Worm (Caenorhabditis elegans): ENCODE measurements around the gene F11G11.4.

F11G11.4 gene

DNA sequence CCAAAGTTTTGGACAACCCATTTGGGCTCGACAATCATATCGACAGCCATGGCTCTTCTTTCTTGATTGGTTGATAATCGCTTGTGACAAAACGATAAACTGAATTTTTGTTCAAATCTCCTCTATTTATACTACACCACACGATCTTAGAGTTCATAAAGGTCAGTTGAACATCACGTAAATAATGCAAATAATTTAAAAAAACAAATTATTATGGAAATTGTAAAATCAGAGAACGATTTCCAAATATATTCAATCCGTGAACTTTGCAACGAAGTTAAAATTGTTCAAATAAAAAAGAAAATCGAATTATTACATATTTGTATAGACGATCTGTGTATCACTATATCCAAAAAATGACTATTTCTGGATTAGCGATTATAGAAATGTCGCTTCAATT is 3.0 kb downstream of the F11G11.4 start, which contains the start of the genes mpst-4 and F11G11.14:
Gene mpst-4, minus strand, starts transcription at position 101 of the 400 bp plus-strand sequence.
Gene F11G11.14, plus strand, starts transcription at position 325 of the 400 bp plus-strand sequence.
- TF ChIP-seq ets-4 (GFP tag; optimal IDR thresholded peaks at IDR 0.05) (no peak), B0336.3 (GFP tag; IDR thresholded peaks at IDR 0.05) (no peak), F57C9.4 (tag; optimal IDR thresholded peaks at IDR 0.05) (no peak), ceh-58 (GFP tag; IDR thresholded peaks at IDR 0.05) (no peak), lsl-1 (GFP tag; optimal IDR thresholded peaks at IDR 0.05) (no peak), ceh-40 (GFP tag; IDR thresholded peaks at IDR 0.05) (no peak), Y53G8AR.9 (GFP tag; conservative IDR thresholded peaks at IDR 0.05) (no peak), lin-26 (GFP tag; IDR thresholded peaks at IDR 0.05) (no peak), egl-18 (GFP tag; IDR thresholded peaks at IDR 0.05) (no peak)

DNA sequence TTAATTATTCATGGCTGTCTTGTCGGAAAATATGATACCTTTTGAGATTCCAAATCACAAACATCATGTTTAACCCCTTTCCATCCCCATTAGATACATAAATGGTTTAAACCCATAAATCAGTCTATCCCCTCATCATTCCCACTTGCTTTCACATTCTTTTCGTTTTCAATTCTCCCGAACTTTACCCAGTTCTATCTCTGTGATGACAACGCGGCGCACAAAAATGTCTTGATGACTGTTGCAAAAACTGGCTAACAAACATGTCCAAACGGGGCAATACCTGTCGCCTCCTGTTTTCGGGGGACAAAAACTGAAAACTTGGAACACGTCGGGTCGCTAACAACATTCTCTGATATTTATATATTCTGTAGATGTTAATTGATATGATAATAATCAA is 5.7 kb downstream of the F11G11.4 start:
- TF ChIP-seq ztf-26 (tag; optimal IDR thresholded peaks at IDR 0.05) (no peak), lin-54 (GFP tag; optimal IDR thresholded peaks at IDR 0.05) (no peak), B0035.1 (tag; optimal IDR thresholded peaks at IDR 0.05) (no peak), unc-62 (GFP tag; optimal IDR thresholded peaks at IDR 0.05) (no peak), ceh-79 (tag; optimal IDR thresholded peaks at IDR 0.05) (no peak), ama-1 (optimal IDR thresholded peaks at IDR 0.05) (no peak), ama-1 (GFP tag; optimal IDR thresholded peaks at IDR 0.05) (no peak), hmg-20 (GFP tag; IDR thresholded peaks at IDR 0.05) (no peak), rec-8 (tag; optimal IDR thresholded peaks at IDR 0.05) (no peak), nhr-80 (tag; optimal IDR thresholded peaks at IDR 0.05) (no peak), atf-7 (tag; optimal IDR thresholded peaks at IDR 0.05) (no peak), mes-4 (tag; optimal IDR thresholded peaks at IDR 0.05) (no peak), lag-1 (GFP tag; IDR thresholded peaks at IDR 0.05) (no peak), D2030.7 (GFP tag; IDR thresholded peaks at IDR 0.05) (no peak), aptf-2 (GFP tag; conservative IDR thresholded peaks at IDR 0.05) (no peak), nhr-90 (tag; optimal IDR thresholded peaks at IDR 0.05) (no peak)

DNA sequence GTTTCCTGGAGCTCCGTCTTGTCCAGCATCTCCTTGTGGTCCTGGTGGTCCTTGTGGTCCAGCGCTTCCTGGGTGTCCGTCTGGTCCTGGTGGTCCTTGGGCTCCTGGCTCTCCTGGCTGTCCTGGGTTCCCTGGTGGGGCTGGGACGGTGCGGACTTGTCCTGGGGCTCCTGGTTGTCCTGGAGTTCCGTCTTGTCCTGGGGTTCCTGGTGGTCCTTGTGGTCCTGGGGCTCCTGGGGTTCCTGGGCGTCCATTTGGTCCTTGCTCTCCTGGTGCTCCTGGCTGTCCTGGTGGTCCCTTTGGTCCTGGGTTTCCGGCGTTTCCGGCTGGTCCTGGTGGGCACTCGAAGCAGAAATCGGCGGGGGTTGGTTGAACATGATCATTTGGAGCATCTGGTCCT is 6.4 kb downstream of the F11G11.4 start:
- 0 out of 2 replicates have a peak, but pooled peaks have one; percentile 33 for TF ChIP-seq dox-1 (GFP tag; IDR thresholded peaks at IDR 0.05)
- peak; percentile 77 for TF ChIP-seq zfh-2 (GFP tag; conservative IDR thresholded peaks at IDR 0.05)
- 0 out of 2 replicates have a peak, but pooled peaks have one; percentile 7 for TF ChIP-seq egl-44 (GFP tag; IDR thresholded peaks at IDR 0.05)
- TF ChIP-seq ceh-58 (GFP tag; IDR thresholded peaks at IDR 0.05), result 0 out of 2 replicates have a peak, but pooled peaks have one; percentile 11
- TF ChIP-seq egrh-3 (GFP tag; IDR thresholded peaks at IDR 0.05), result peak; percentile 91

DNA sequence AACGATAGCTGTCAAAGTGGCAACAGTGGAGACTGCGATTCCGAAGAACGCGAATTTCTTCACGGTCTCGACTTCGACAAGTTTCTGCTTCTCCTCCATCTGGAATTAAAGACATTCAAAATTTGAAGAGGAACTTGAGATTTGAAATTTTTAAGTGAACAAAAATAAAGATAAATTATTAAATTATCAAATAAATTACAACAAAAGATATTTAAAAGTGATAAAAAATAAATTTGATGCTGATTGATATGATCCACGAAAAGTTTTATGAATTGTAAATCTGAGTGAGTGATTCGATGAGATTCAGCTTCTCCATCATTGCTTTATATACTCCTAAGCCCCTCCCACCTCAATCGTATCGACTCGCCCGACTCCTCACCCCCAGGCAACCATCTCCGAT is 7.1 kb downstream of the F11G11.4 start, which contains the start of gene col-17:
Gene col-17, minus strand, starts transcription at position 101 of the 400 bp plus-strand sequence.
- TF ChIP-seq fkh-3 (tag; optimal IDR thresholded peaks at IDR 0.05) (no peak), lin-54 (GFP tag; optimal IDR thresholded peaks at IDR 0.05) (no peak), atf-7 (tag; optimal IDR thresholded peaks at IDR 0.05) (no peak), hmg-1.2 (GFP tag; IDR thresholded peaks at IDR 0.05) (no peak), D2030.7 (GFP tag; IDR thresholded peaks at IDR 0.05) (no peak), lir-1 (GFP tag; conservative IDR thresholded peaks at IDR 0.05) (no peak), hmg-20 (GFP tag; IDR thresholded peaks at IDR 0.05) (no peak)

DNA sequence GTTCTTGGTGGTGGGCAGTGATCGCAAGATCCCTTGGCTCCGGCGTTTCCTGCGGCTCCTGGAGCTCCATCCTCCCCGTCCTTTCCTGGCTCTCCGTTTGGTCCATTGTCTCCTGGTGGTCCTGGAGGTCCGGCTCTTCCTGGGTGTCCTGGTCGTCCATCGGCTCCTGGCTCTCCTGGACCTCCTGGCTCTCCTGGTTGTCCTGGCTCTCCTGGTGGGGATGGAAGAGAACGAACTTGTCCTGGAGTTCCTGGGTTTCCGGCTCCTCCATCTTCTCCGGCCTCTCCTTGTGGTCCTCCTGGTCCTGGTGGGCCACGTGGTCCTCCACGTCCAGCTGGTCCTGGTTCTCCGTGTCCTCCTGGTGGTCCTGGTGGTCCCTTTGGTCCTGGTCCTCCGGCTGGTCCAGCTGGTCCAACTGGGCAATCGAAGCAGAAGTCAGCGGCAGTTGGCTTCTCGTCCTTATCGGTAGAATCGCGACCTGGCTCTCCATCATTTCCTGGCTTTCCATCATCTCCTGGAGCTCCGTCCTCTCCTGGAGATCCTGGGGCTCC is 9.5 kb downstream of the F11G11.4 start:
- no peak for TF ChIP-seq attf-6 (GFP tag; IDR thresholded peaks at IDR 0.05)
- 0 out of 2 replicates have a peak, but pooled peaks have one; percentile 32 for TF ChIP-seq lin-26 (GFP tag; IDR thresholded peaks at IDR 0.05)
- peak; percentile 89 for TF ChIP-seq egrh-3 (GFP tag; IDR thresholded peaks at IDR 0.05)
- 0 out of 2 replicates have a peak, but pooled peaks have one; percentile 11 for TF ChIP-seq hlh-26 (GFP tag; conservative IDR thresholded peaks at IDR 0.05)
- peak; percentile 1 for TF ChIP-seq ztf-26 (tag; optimal IDR thresholded peaks at IDR 0.05)
- peak; percentile 93 for TF ChIP-seq zfh-2 (GFP tag; conservative IDR thresholded peaks at IDR 0.05)
- TF ChIP-seq pha-4 (tag; optimal IDR thresholded peaks at IDR 0.05), result no peak
- TF ChIP-seq K11D2.4 (GFP tag; IDR thresholded peaks at IDR 0.05), result 0 out of 2 replicates have a peak, but pooled peaks have one; percentile 46
